Fruit fly (Drosophila melanogaster) whole organism, prepupa: Measurements from ENCODE around the gene CG10428.

Experiments
- Blimp-1 ChIP-seq: fragments of 200-800 bp; sonication (Bioruptor generic); optimal IDR thresholded peaks from 3 replicates; lab custom pipeline; 2017; ENCODE audit warnings: missing biosample characterization, missing genetic modification characterization, mild to moderate bottlenecking, moderate library complexity, missing genetic modification reagents
- CG10631 ChIP-seq: fragments of 200-800 bp; sonication (Bioruptor generic); optimal IDR thresholded peaks from 2 replicates; lab custom pipeline; 2016; ENCODE audit warnings: missing biosample characterization, missing genetic modification characterization
- CG11294 ChIP-seq: fragments of 200-800 bp; sonication (Bioruptor generic); IDR thresholded peaks from 2 replicates; pipeline ENCODE4 v1.3.6; 2022; ENCODE audit warnings: missing biosample characterization, missing genetic modification characterization
- CG11762 ChIP-seq: fragments of 200-800 bp; sonication (Bioruptor generic); optimal IDR thresholded peaks from 3 replicates; lab custom pipeline; 2016; ENCODE audit warnings: missing biosample characterization, missing genetic modification characterization; ENCODE audit not compliant: insufficient read depth
- CG11902 ChIP-seq: fragments of 200-800 bp; sonication (Bioruptor generic); optimal IDR thresholded peaks from 3 replicates; lab custom pipeline; 2016; ENCODE audit warnings: missing biosample characterization, missing genetic modification characterization
- CG15336 ChIP-seq: fragments of 200-800 bp; sonication (Bioruptor generic); IDR thresholded peaks from 2 replicates; pipeline ENCODE4 v1.3.6; 2022; ENCODE audit warnings: missing biosample characterization, missing genetic modification characterization
- CG3032 ChIP-seq: fragments of 200-800 bp; optimal IDR thresholded peaks from 2 replicates; lab custom pipeline; 2019; ENCODE audit warnings: missing biosample characterization, mild to moderate bottlenecking, missing genetic modification characterization, moderate library complexity
- CG31627 ChIP-seq: fragments of 200-800 bp; sonication (Bioruptor generic); optimal IDR thresholded peaks from 3 replicates; lab custom pipeline; 2016; ENCODE audit warnings: missing biosample characterization, missing genetic modification characterization
- CG32006 ChIP-seq: fragments of 200-800 bp; sonication (Bioruptor generic); optimal IDR thresholded peaks from 3 replicates; lab custom pipeline; 2017; ENCODE audit warnings: missing biosample characterization, mild to moderate bottlenecking, missing genetic modification characterization
- CG3919 ChIP-seq: fragments of 200-800 bp; sonication (Bioruptor generic); optimal IDR thresholded peaks from 3 replicates; lab custom pipeline; 2016; ENCODE audit warnings: missing biosample characterization, missing genetic modification characterization
- CG4318 ChIP-seq: fragments of 200-800 bp; sonication (Bioruptor generic); optimal IDR thresholded peaks from 3 replicates; lab custom pipeline; 2017; ENCODE audit warnings: missing biosample characterization, mild to moderate bottlenecking, missing genetic modification characterization
- CG6276 ChIP-seq: fragments of 200-800 bp; sonication (Bioruptor generic); optimal IDR thresholded peaks from 2 replicates; lab custom pipeline; 2017; ENCODE audit warnings: missing biosample characterization, mild to moderate bottlenecking, missing genetic modification characterization
- CG6792 ChIP-seq: fragments of 200-800 bp; sonication (Bioruptor generic); optimal IDR thresholded peaks from 3 replicates; lab custom pipeline; 2016; ENCODE audit warnings: missing biosample characterization, missing genetic modification characterization
- CG6854 ChIP-seq: fragments of 200-800 bp; sonication (Bioruptor generic); optimal IDR thresholded peaks from 2 replicates; lab custom pipeline; 2017; ENCODE audit warnings: missing biosample characterization, mild to moderate bottlenecking, missing genetic modification characterization
- CG8119 ChIP-seq: fragments of 200-800 bp; sonication (Bioruptor generic); IDR thresholded peaks from 3 replicates; pipeline ENCODE4 v1.3.6; 2022; ENCODE audit warnings: missing biosample characterization, missing genetic modification characterization
- CG8319 ChIP-seq: fragments of 200-800 bp; sonication (Bioruptor generic); optimal IDR thresholded peaks from 3 replicates; lab custom pipeline; 2016; ENCODE audit warnings: missing biosample characterization, missing genetic modification characterization
- CG8632 ChIP-seq: fragments of 200-800 bp; sonication (Bioruptor generic); optimal IDR thresholded peaks from 3 replicates; lab custom pipeline; 2016; ENCODE audit warnings: missing biosample characterization, missing genetic modification characterization
- Eip75B ChIP-seq: fragments of 200-800 bp; sonication (Bioruptor generic); optimal IDR thresholded peaks from 3 replicates; lab custom pipeline; 2016; ENCODE audit warnings: missing biosample characterization, missing genetic modification characterization
- Eip78C ChIP-seq: fragments of 200-800 bp; sonication (Bioruptor generic); peaks from one replicate; lab custom pipeline; 2016; ENCODE audit warnings: missing biosample characterization, missing genetic modification characterization
- Eip93F ChIP-seq: fragments of 200-800 bp; sonication (Bioruptor generic); optimal IDR thresholded peaks from 2 replicates; lab custom pipeline; 2016; ENCODE audit warnings: missing biosample characterization, mild to moderate bottlenecking, missing genetic modification characterization
- Ets21C ChIP-seq: fragments of 200-800 bp; sonication (Bioruptor generic); optimal IDR thresholded peaks from 3 replicates; lab custom pipeline; 2016; ENCODE audit warnings: missing biosample characterization, missing genetic modification characterization
- Ets96B ChIP-seq: fragments of 200-800 bp; optimal IDR thresholded peaks from 2 replicates; lab custom pipeline; 2019; ENCODE audit warnings: missing biosample characterization, mild to moderate bottlenecking, missing genetic modification characterization, moderate library complexity
- Gug ChIP-seq: fragments of 200-800 bp; sonication (Bioruptor generic); IDR thresholded peaks from 2 replicates; pipeline ENCODE4 v1.3.6; 2022; ENCODE audit warnings: missing biosample characterization, missing genetic modification characterization
- Hr38 ChIP-seq: sonication (Bioruptor generic); optimal IDR thresholded peaks from 2 replicates; lab custom pipeline; 2016; ENCODE audit warnings: missing biosample characterization, missing genetic modification characterization
- Hr4 ChIP-seq: fragments of 200-800 bp; sonication (Bioruptor generic); optimal IDR thresholded peaks from 3 replicates; lab custom pipeline; 2016; ENCODE audit warnings: missing biosample characterization, missing genetic modification characterization
- Lpt ChIP-seq: fragments of 200-800 bp; sonication (Bioruptor generic); optimal IDR thresholded peaks from 3 replicates; lab custom pipeline; 2016; ENCODE audit warnings: missing biosample characterization, missing genetic modification characterization
- Met ChIP-seq: fragments of 200-800 bp; sonication (Bioruptor generic); optimal IDR thresholded peaks from 3 replicates; lab custom pipeline; 2016; ENCODE audit warnings: missing biosample characterization, missing genetic modification characterization
- OdsH ChIP-seq: fragments of 200-800 bp; sonication (Bioruptor generic); optimal IDR thresholded peaks from 3 replicates; lab custom pipeline; 2016; ENCODE audit warnings: missing biosample characterization, missing genetic modification characterization
- Sox102F ChIP-seq: fragments of 200-800 bp; sonication (Bioruptor generic); optimal IDR thresholded peaks from 2 replicates; lab custom pipeline; 2016; ENCODE audit warnings: missing biosample characterization, mild to moderate bottlenecking, missing genetic modification characterization
- Sox15 ChIP-seq: fragments of 200-800 bp; sonication (Bioruptor generic); optimal IDR thresholded peaks from 3 replicates; lab custom pipeline; 2016; ENCODE audit warnings: missing biosample characterization, missing genetic modification characterization
- achi ChIP-seq: fragments of 200-800 bp; sonication (Bioruptor generic); optimal IDR thresholded peaks from 3 replicates; lab custom pipeline; 2016; ENCODE audit warnings: missing biosample characterization, missing genetic modification characterization
- acj6 ChIP-seq: fragments of 200-800 bp; sonication (Bioruptor generic); optimal IDR thresholded peaks from 3 replicates; lab custom pipeline; 2016; ENCODE audit warnings: missing biosample characterization, missing genetic modification characterization
- cyc ChIP-seq: fragments of 200-800 bp; sonication (Bioruptor generic); optimal IDR thresholded peaks from 3 replicates; lab custom pipeline; 2016; ENCODE audit warnings: missing biosample characterization, missing genetic modification characterization
- dac ChIP-seq: fragments of 200-800 bp; sonication (Bioruptor generic); optimal IDR thresholded peaks from 2 replicates; lab custom pipeline; 2017; ENCODE audit warnings: missing biosample characterization, mild to moderate bottlenecking, missing genetic modification characterization
- eg ChIP-seq: fragments of 200-800 bp; sonication (Bioruptor generic); IDR thresholded peaks from 3 replicates; pipeline ENCODE4 v1.3.6; 2022; ENCODE audit warnings: missing biosample characterization, missing genetic modification characterization
- fd59A ChIP-seq: fragments of 200-800 bp; sonication (Bioruptor generic); optimal IDR thresholded peaks from 2 replicates; lab custom pipeline; 2017; ENCODE audit warnings: missing biosample characterization, mild to moderate bottlenecking, missing genetic modification characterization, missing genetic modification reagents
- fkh ChIP-seq: fragments of 200-800 bp; sonication (Bioruptor generic); optimal IDR thresholded peaks from 3 replicates; lab custom pipeline; 2017; ENCODE audit warnings: missing biosample characterization, mild to moderate bottlenecking, missing genetic modification characterization, moderate library complexity
- net ChIP-seq: fragments of 200-800 bp; sonication (Bioruptor generic); optimal IDR thresholded peaks from 3 replicates; lab custom pipeline; 2016; ENCODE audit warnings: missing biosample characterization, missing genetic modification characterization
- pdm3 ChIP-seq: fragments of 200-800 bp; sonication (Bioruptor generic); optimal IDR thresholded peaks from 3 replicates; lab custom pipeline; 2016; ENCODE audit warnings: missing biosample characterization, missing genetic modification characterization
- salr ChIP-seq, 2 experiments: fragments of 200-800 bp; sonication (Bioruptor generic); optimal IDR thresholded peaks; 3 replicates each; lab custom pipeline; 2016 to 2018; ENCODE audit warnings: missing biosample characterization in 2 of 2, missing genetic modification characterization in 2 of 2, mild to moderate bottlenecking in 1 of 2
- ss ChIP-seq, 2 experiments: fragments of 200-800 bp; sonication (Bioruptor generic); optimal IDR thresholded peaks; 2 replicates in 1 of 2; 3 replicates in 1 of 2; lab custom pipeline; 2017 to 2018; ENCODE audit warnings: mild to moderate bottlenecking in 2 of 2, missing biosample characterization in 2 of 2, missing genetic modification characterization in 2 of 2, moderate library complexity in 1 of 2
- svp ChIP-seq: fragments of 200-800 bp; sonication (Bioruptor generic); peaks from one replicate; lab custom pipeline; 2016; ENCODE audit warnings: missing biosample characterization, missing genetic modification characterization
- topi ChIP-seq: fragments of 200-800 bp; sonication (Bioruptor generic); optimal IDR thresholded peaks from 3 replicates; lab custom pipeline; 2016; ENCODE audit warnings: missing biosample characterization, missing genetic modification characterization
- vri ChIP-seq: fragments of 200-800 bp; sonication (Bioruptor generic); optimal IDR thresholded peaks from 3 replicates; lab custom pipeline; 2016; ENCODE audit warnings: missing biosample characterization, mild to moderate bottlenecking, missing genetic modification characterization

Gene CG10428

dm6 chr2L:18945765-18946552 lies 2.7 kb upstream of the CG10428 start, which contains the start of gene CG46304 (continued):
- no peak for TF ChIP-seq salr (GFP tag; optimal IDR thresholded peaks at IDR 0.05; lab: Kevin White, UChicago)
- no peak for TF ChIP-seq dac (GFP tag; lab: Kevin White, UChicago)
- no peak for TF ChIP-seq CG11294 (GFP tag; lab: Robert Waterston, UW)
- TF ChIP-seq cyc (GFP tag; lab: Kevin White, UChicago) = peak; percentile 25
- no peak for TF ChIP-seq vri
- TF ChIP-seq OdsH (GFP tag; lab: Kevin White, UChicago) = peak; percentile 42
- TF ChIP-seq net (GFP tag; lab: Kevin White, UChicago) = no peak
- TF ChIP-seq Ets21C (GFP tag; lab: Kevin White, UChicago) = peak; percentile 12
- peak; percentile 22 for TF ChIP-seq Sox15
- TF ChIP-seq CG31627 (GFP tag; lab: Kevin White, UChicago) = peak; percentile 54
- peak; percentile 38 for TF ChIP-seq Ets96B (tag; lab: Kevin White, UChicago)
- peak; percentile 61 for TF ChIP-seq Lpt (GFP tag; lab: Kevin White, UChicago)
- peak; percentile 41 for TF ChIP-seq achi (GFP tag; lab: Kevin White, UChicago)
- no peak for TF ChIP-seq CG4318
- TF ChIP-seq ss (GFP tag; optimal IDR thresholded peaks at IDR 0.05; lab: Kevin White, UChicago) = peak in 1 of 2 experiments; percentile 33
- no peak for TF ChIP-seq CG8319 (GFP tag; lab: Kevin White, UChicago)
- TF ChIP-seq CG3032 (tag; lab: Kevin White, UChicago) = peak; percentile 55
- TF ChIP-seq Eip75B (GFP tag; lab: Kevin White, UChicago) = peak; percentile 29
- TF ChIP-seq CG15336 (GFP tag; lab: Robert Waterston, UW) = no peak
- peak; percentile 83 for TF ChIP-seq svp (GFP tag; lab: Kevin White, UChicago)
- no peak for TF ChIP-seq CG8119 (GFP tag; lab: Robert Waterston, UW)
- TF ChIP-seq CG11762 (GFP tag; lab: Kevin White, UChicago) = peak; percentile 6

DNA sequence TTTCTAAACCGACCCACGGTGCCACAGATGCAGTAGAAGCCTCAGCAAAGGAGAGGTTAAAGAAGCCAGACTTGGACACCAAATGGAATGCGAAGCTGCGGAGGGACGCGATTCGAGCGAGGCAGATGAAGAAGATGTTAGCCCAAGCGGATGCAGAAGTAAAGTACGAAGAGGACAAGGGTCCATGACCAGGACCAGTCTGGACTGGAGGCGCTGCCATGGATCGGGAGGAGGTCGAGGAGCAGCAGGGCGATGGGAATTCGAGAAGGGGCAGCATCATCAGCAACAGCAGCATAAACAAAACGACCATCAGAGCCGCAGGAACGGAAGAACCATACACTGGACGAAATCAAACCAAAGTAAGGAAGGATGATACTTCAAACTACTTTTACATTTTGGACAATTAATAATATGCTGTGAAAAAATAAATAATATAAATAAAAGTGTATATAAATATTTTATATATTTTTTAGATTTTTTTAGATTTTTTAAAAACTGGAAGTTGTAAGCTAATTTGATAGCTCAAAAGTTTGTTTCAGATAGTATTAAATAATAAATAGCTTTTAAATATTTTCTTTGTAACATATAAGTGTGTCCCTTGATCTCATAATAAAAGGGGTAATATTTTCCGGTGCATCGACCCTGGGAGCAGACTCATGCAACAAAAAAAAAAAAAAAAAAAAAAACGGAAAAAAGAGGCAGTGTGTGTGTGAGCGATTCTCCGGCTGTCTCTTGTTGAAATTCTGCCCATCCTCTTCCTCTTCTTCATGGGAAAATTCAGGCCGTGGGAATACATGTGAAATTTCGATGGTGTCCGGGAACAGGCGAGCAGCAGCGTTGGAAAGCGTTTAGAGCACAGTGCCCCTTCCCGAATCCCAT lies 1.8 kb upstream of the CG10428 start:
- no peak for TF ChIP-seq CG6276 (GFP tag; lab: Kevin White, UChicago)
- peak; percentile 91 for TF ChIP-seq Eip78C (GFP tag; lab: Kevin White, UChicago)
- no peak for TF ChIP-seq Hr4
- TF ChIP-seq topi = peak; percentile 61
- TF ChIP-seq Lpt (GFP tag; lab: Kevin White, UChicago) = peak; percentile 45
- no peak for TF ChIP-seq Gug (GFP tag; lab: Robert Waterston, UW)
- TF ChIP-seq Ets21C (GFP tag; lab: Kevin White, UChicago) = no peak
- TF ChIP-seq CG3919 = peak; percentile 76
- peak; percentile 39 for TF ChIP-seq pdm3
- TF ChIP-seq CG11294 (GFP tag; lab: Robert Waterston, UW) = no peak; the same call in 1 of the 2 replicates
- TF ChIP-seq CG6792 (GFP tag; lab: Kevin White, UChicago) = peak; percentile 85
- peak; percentile 92 for TF ChIP-seq CG10631 (GFP tag; lab: Kevin White, UChicago)
- TF ChIP-seq Met = peak; percentile 55
- TF ChIP-seq CG11902 (GFP tag; lab: Kevin White, UChicago) = peak; percentile 28
- no peak for TF ChIP-seq dac (GFP tag; lab: Kevin White, UChicago)
- TF ChIP-seq CG31627 (GFP tag; lab: Kevin White, UChicago) = peak; percentile 43
- TF ChIP-seq fd59A (GFP tag; lab: Kevin White, UChicago) = peak; percentile 24
- peak; percentile 72 for TF ChIP-seq CG32006 (GFP tag; lab: Kevin White, UChicago)
- TF ChIP-seq Sox15 = peak; percentile 53
- peak; percentile 66 for TF ChIP-seq CG15336 (GFP tag; lab: Robert Waterston, UW)
- TF ChIP-seq OdsH (GFP tag; lab: Kevin White, UChicago) = peak; percentile 78
- peak; percentile 46 for TF ChIP-seq Sox102F (GFP tag; lab: Kevin White, UChicago)
- TF ChIP-seq Ets96B (tag; lab: Kevin White, UChicago) = peak; percentile 94
- TF ChIP-seq eg = no peak
- TF ChIP-seq Hr38 (GFP tag; lab: Kevin White, UChicago) = no peak
- TF ChIP-seq Eip75B (GFP tag; lab: Kevin White, UChicago) = peak; percentile 2
- peak; percentile 60 for TF ChIP-seq Blimp-1
- peak; percentile 94 for TF ChIP-seq CG8632 (GFP tag; lab: Kevin White, UChicago)
- TF ChIP-seq net (GFP tag; lab: Kevin White, UChicago) = peak; percentile 39
- no peak for TF ChIP-seq fkh (GFP tag; lab: Kevin White, UChicago)
- peak; percentile 42 for TF ChIP-seq Eip93F
- peak; percentile 76 for TF ChIP-seq CG8119 (GFP tag; lab: Robert Waterston, UW)
- peak; percentile 34 for TF ChIP-seq CG6854 (GFP tag; lab: Kevin White, UChicago)
- TF ChIP-seq cyc (GFP tag; lab: Kevin White, UChicago) = peak; percentile 37
- peak in 1 of 2 experiments; percentile 66 for TF ChIP-seq salr (GFP tag; optimal IDR thresholded peaks at IDR 0.05; lab: Kevin White, UChicago)
- TF ChIP-seq acj6 (GFP tag; lab: Kevin White, UChicago) = peak; percentile 82
